Fruit fly (Drosophila melanogaster) whole organism, adult: ENCODE data around the gene CG9328.

ENCODE experiments used
- CG11617 ChIP-seq: fragments of 200-800 bp; sonication (Bioruptor generic); optimal IDR thresholded peaks from 2 replicates; lab custom pipeline; 2017; ENCODE audit warnings: mild to moderate bottlenecking, missing biosample characterization, missing genetic modification reagents, missing genetic modification characterization
- CG12768 ChIP-seq: fragments of 200-800 bp; sonication (Bioruptor generic); optimal IDR thresholded peaks from 2 replicates; lab custom pipeline; 2017; ENCODE audit warnings: missing biosample characterization, missing genetic modification characterization, mild to moderate bottlenecking, moderate library complexity, missing genetic modification reagents
- CG14711 ChIP-seq: fragments of 200-800 bp; sonication (Bioruptor generic); optimal IDR thresholded peaks from 2 replicates; lab custom pipeline; 2018; ENCODE audit warnings: missing biosample characterization, mild to moderate bottlenecking, missing genetic modification characterization, moderate library complexity
- CG1620 ChIP-seq: fragments of 200-800 bp; sonication (Bioruptor generic); optimal IDR thresholded peaks from 2 replicates; lab custom pipeline; 2016; ENCODE audit warnings: missing biosample characterization, missing genetic modification characterization
- CG33017 ChIP-seq: fragments of 200-800 bp; sonication (Bioruptor generic); optimal IDR thresholded peaks from 2 replicates; lab custom pipeline; 2018; ENCODE audit warnings: missing biosample characterization, mild to moderate bottlenecking, missing genetic modification characterization, moderate library complexity
- CG5204 ChIP-seq: fragments of 200-800 bp; sonication (Bioruptor generic); optimal IDR thresholded peaks from 2 replicates; lab custom pipeline; 2016; ENCODE audit warnings: missing biosample characterization, missing genetic modification characterization
- CG7045 ChIP-seq: fragments of 200-800 bp; sonication (Bioruptor generic); optimal IDR thresholded peaks from 2 replicates; lab custom pipeline; 2017; ENCODE audit warnings: missing biosample characterization, mild to moderate bottlenecking, missing genetic modification characterization
- CG7101 ChIP-seq: fragments of 200-800 bp; sonication (Bioruptor generic); optimal IDR thresholded peaks from 2 replicates; lab custom pipeline; 2018; ENCODE audit warnings: missing biosample characterization, mild to moderate bottlenecking, missing genetic modification characterization, moderate library complexity
- Clk ChIP-seq: fragments of 200-800 bp; sonication (Bioruptor generic); optimal IDR thresholded peaks from 2 replicates; lab custom pipeline; 2017; ENCODE audit warnings: missing biosample characterization, missing genetic modification characterization
- Crg-1 ChIP-seq: fragments of 200-800 bp; sonication (Bioruptor generic); optimal IDR thresholded peaks from 2 replicates; lab custom pipeline; 2016; ENCODE audit warnings: missing biosample characterization, missing genetic modification characterization
- Hr96 ChIP-seq: fragments of 200-800 bp; sonication (Bioruptor generic); optimal IDR thresholded peaks from 2 replicates; lab custom pipeline; 2016; ENCODE audit warnings: missing biosample characterization, missing genetic modification characterization
- Mnt ChIP-seq: fragments of 200-800 bp; sonication (Bioruptor generic); optimal IDR thresholded peaks from 2 replicates; lab custom pipeline; 2016; ENCODE audit warnings: missing biosample characterization, mild to moderate bottlenecking, missing genetic modification characterization
- bab1 ChIP-seq: fragments of 200-800 bp; sonication (Bioruptor generic); optimal IDR thresholded peaks from 3 replicates; lab custom pipeline; 2019; ENCODE audit warnings: missing biosample characterization, mild to moderate bottlenecking, missing genetic modification characterization, moderate library complexity
- cic ChIP-seq: fragments of 200-800 bp; sonication (Bioruptor generic); optimal IDR thresholded peaks from 2 replicates; lab custom pipeline; 2017; ENCODE audit warnings: missing biosample characterization, mild to moderate bottlenecking, missing genetic modification characterization, moderate library complexity
- cnc ChIP-seq, 2 experiments: fragments of >200 bp; optimal IDR thresholded peaks; 2 replicates each; lab custom pipeline; 2017
- kay ChIP-seq: fragments of 200-800 bp; sonication (Bioruptor generic); peaks from one replicate; lab custom pipeline; 2016; ENCODE audit warnings: missing biosample characterization, missing genetic modification characterization, borderline replicate concordance
- ovo ChIP-seq: fragments of 200-800 bp; sonication (Bioruptor generic); optimal IDR thresholded peaks from 2 replicates; lab custom pipeline; 2016; ENCODE audit warnings: missing biosample characterization, missing genetic modification characterization
- pad ChIP-seq: fragments of 200-800 bp; sonication (Bioruptor generic); optimal IDR thresholded peaks from 3 replicates; lab custom pipeline; 2017; ENCODE audit warnings: missing biosample characterization, missing genetic modification characterization, mild to moderate bottlenecking, moderate library complexity, missing genetic modification reagents
- tj ChIP-seq: fragments of 200-800 bp; sonication (Bioruptor generic); optimal IDR thresholded peaks from 3 replicates; lab custom pipeline; 2017; ENCODE audit warnings: missing biosample characterization, mild to moderate bottlenecking, missing genetic modification characterization, moderate library complexity
- toe ChIP-seq: fragments of 200-800 bp; sonication (Bioruptor generic); optimal IDR thresholded peaks from 2 replicates; lab custom pipeline; 2016; ENCODE audit warnings: missing biosample characterization, missing genetic modification characterization

Gene CG9328

DNA sequence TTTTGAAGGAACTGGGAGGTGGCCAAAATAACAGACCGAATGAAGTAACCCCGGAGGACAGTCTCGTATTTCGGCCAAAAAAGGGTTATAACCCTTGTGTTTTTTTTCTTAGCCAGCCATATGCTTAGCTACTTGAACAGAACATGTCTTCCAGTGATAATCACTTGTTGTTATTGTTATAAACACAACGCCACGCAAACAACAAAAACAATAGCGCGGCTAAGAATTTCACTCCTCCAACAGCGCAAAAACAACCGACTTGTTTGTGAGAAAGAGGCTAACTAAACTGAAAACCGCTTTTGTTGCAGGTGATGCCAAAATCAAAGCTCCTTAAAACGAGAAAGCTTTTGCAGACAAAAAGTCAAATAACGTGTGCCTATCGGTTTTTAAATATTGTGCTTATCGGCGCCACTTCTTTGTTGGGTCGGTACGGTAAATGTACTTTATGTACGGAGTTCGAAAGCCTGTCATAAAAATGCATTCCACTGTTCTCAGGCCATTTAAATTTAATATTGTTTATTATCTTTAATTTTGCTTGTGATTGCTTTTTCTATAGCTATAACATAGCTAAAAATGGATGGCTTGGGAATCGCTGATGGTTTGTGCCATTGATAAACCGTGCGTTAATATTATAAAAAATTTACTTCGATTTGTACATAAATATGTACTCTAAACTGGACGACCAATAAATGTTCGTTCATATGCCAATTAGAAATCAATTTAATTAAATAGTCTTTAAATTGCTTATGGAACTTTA lies 579 bp upstream of the CG9328 start, which contains the start of gene vari:
Gene vari, minus strand, starts transcription at position 285 of the 757 bp plus-strand sequence.
- no peak for TF ChIP-seq CG7045 (GFP tag; lab: Kevin White, UChicago)
- no peak for TF ChIP-seq pad (GFP tag; lab: Kevin White, UChicago)
- no peak for TF ChIP-seq CG5204 (GFP tag; lab: Kevin White, UChicago)
- TF ChIP-seq Clk (GFP tag; lab: Kevin White, UChicago): no peak
- no peak for TF ChIP-seq CG11617 (GFP tag; lab: Kevin White, UChicago)
- TF ChIP-seq tj (GFP tag; lab: Kevin White, UChicago): peak; percentile 21
- no peak for TF ChIP-seq cnc (optimal IDR thresholded peaks at IDR 0.05; lab: Kevin White, UChicago)
- TF ChIP-seq toe (GFP tag; lab: Kevin White, UChicago): peak; percentile 3
- no peak for TF ChIP-seq CG14711 (tag; lab: Kevin White, UChicago)

DNA sequence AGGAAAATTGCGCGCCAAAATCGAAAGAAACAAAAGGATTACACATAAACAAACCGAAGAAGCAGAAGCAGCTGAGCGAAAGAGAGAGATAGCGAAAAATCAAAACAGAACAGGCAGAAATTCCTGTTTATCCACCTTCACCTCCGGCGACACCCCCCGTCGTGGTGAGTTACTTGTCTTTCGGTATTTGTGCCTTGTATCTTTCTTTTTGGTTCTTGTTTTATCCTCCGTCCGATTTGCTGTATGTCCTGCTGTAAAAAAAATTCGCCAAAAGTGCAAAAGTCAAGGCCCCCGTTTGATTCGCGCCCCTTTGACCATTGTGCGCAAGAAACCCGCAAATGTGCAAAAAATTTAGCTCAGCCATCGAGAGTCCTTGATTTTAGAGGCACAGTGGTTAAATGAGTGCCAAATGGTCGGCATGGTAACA lies 849 bp downstream of the CG9328 start:
- TF ChIP-seq bab1 (GFP tag; lab: Kevin White, UChicago): no peak
- peak; percentile 73 for TF ChIP-seq pad (GFP tag; lab: Kevin White, UChicago)

DNA sequence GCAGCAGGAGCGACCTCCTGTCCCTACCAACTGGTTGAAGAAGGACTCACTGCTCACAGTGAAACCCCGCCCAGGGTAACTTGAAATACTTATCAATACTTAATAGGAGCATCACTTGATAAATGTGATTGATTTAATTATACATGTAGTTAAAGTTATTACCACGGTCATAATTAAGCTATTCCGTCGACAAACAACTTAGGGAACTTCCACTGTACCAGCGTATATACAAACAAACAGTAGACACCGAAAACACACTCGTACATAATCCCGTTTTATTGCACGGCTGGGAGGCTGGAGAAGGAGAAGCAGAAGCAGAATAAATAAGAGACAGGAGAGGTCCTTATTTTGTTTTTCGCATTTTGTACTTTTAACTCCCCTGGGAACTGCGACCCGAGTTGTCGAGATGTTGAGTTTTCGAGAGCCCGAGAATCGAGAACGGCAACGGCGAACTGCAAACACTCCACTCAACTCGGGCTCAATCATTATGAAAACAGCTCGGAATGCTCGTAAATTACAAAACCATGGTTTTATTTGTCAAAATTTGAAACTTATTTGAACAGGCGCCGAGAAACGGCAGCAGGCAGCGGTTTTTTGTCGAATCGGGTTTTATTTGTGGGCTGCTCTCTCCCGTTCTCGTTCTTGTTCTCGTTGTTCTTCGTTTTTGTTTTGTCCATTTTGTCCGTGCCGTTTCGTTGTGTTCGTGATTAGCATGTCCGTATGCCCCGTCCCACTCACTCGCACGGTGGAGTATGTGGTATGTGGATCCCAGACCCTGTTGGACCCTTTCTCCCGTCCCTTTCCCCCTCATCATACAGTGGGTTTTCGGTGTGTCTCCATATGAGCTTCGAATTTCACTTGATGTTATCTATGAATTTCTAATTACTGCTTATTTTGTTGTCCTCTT lies 2.7 kb downstream of the CG9328 start:
- TF ChIP-seq tj (GFP tag; lab: Kevin White, UChicago): peak; percentile 46
- no peak for TF ChIP-seq toe (GFP tag; lab: Kevin White, UChicago)
- peak; percentile 97 for TF ChIP-seq pad (GFP tag; lab: Kevin White, UChicago)
- no peak for TF ChIP-seq Hr96 (GFP tag; lab: Kevin White, UChicago)
- TF ChIP-seq CG14711 (tag; lab: Kevin White, UChicago): peak; percentile 7
- no peak for TF ChIP-seq CG1620 (GFP tag; lab: Kevin White, UChicago)
- no peak for TF ChIP-seq CG5204 (GFP tag; lab: Kevin White, UChicago)
- no peak for TF ChIP-seq kay (GFP tag; lab: Kevin White, UChicago)
- no peak for TF ChIP-seq CG11617 (GFP tag; lab: Kevin White, UChicago)
- TF ChIP-seq CG33017: peak; percentile 3
- no peak for TF ChIP-seq CG7045 (GFP tag; lab: Kevin White, UChicago)
- no peak for TF ChIP-seq Mnt (GFP tag; lab: Kevin White, UChicago)
- TF ChIP-seq ovo: peak; percentile 4
- no peak for TF ChIP-seq bab1 (GFP tag; lab: Kevin White, UChicago)
- no peak for TF ChIP-seq cic (GFP tag; lab: Kevin White, UChicago)
- TF ChIP-seq Crg-1: no peak
- TF ChIP-seq cnc (optimal IDR thresholded peaks at IDR 0.05; lab: Kevin White, UChicago): no peak
- no peak for TF ChIP-seq CG7101
- TF ChIP-seq CG12768: no peak
- no peak for TF ChIP-seq Clk (GFP tag; lab: Kevin White, UChicago)

DNA sequence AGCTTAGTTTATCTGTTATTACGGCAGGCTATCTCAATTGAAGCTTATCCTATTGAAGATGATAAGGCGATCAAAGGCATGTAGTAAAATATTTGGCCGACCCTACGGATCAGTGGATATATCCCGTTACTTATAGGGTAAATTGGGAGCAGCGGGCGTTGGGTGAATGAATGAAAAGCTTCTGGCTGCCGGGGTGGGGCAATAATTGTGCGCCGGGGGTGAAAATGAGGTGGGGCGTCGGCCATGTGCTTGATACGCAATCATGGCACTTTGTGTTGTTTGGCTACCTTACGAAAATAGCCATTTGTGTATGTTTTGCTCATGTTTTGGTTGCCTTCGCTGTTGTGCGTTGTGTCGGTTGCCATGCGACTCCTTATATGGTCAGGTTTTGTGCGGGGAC lies 4.3 kb downstream of the CG9328 start:
- TF ChIP-seq bab1 (GFP tag; lab: Kevin White, UChicago) (no peak), Hr96 (GFP tag; lab: Kevin White, UChicago) (no peak), Crg-1 (no peak), ovo (no peak), CG1620 (GFP tag; lab: Kevin White, UChicago) (no peak), CG14711 (tag; lab: Kevin White, UChicago) (no peak), kay (GFP tag; lab: Kevin White, UChicago) (no peak), pad (GFP tag; lab: Kevin White, UChicago) (no peak), CG11617 (GFP tag; lab: Kevin White, UChicago) (no peak)

DNA sequence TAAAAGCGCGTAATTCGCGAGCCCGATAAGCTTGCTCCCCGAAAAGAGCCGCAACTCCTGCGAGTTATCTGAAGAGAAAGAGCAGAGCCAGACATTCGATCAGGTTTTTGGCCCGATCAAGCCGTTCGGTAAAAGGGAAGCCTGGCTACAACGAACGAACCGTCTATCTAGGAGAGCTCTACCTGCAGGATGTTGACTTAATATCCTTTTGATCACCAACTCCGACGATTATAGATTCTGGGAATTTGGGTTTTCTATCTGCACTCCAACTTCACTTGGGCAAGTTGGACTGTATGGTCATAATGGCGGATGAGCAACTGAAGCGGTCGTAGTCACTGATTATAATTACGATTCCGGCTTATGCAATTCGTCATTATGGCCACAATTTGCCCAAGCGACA lies 4.7 kb downstream of the CG9328 start:
- no peak for TF ChIP-seq Mnt (GFP tag; lab: Kevin White, UChicago)
- no peak for TF ChIP-seq CG33017
- TF ChIP-seq bab1 (GFP tag; lab: Kevin White, UChicago): no peak
- TF ChIP-seq CG5204 (GFP tag; lab: Kevin White, UChicago): no peak
- no peak for TF ChIP-seq CG7101
- no peak for TF ChIP-seq toe (GFP tag; lab: Kevin White, UChicago)
- TF ChIP-seq Clk (GFP tag; lab: Kevin White, UChicago): no peak
- TF ChIP-seq cnc (optimal IDR thresholded peaks at IDR 0.05; lab: Kevin White, UChicago): no peak
- no peak for TF ChIP-seq tj (GFP tag; lab: Kevin White, UChicago)
- no peak for TF ChIP-seq CG7045 (GFP tag; lab: Kevin White, UChicago)
- no peak for TF ChIP-seq CG14711 (tag; lab: Kevin White, UChicago)
- no peak for TF ChIP-seq cic (GFP tag; lab: Kevin White, UChicago)
- TF ChIP-seq CG12768: no peak
- TF ChIP-seq CG1620 (GFP tag; lab: Kevin White, UChicago): no peak
- TF ChIP-seq CG11617 (GFP tag; lab: Kevin White, UChicago): no peak
- TF ChIP-seq Crg-1: no peak
- TF ChIP-seq pad (GFP tag; lab: Kevin White, UChicago): no peak
- TF ChIP-seq Hr96 (GFP tag; lab: Kevin White, UChicago): no peak
- no peak for TF ChIP-seq kay (GFP tag; lab: Kevin White, UChicago)
